Worm (Caenorhabditis elegans): ENCODE results near the gene F21D12.3.
A peak's percentile ranks its signal among the peaks of the same experiment; 100 is the strongest.

F21D12.3 gene

ce11 chrII:7341572-7342303 is 17.9 kb upstream of the F21D12.3 start:
- no peak for TF ChIP-seq mxl-3 (GFP tag; optimal IDR thresholded peaks at IDR 0.05)
- no peak for TF ChIP-seq dve-1 (tag; optimal IDR thresholded peaks at IDR 0.05; ENCODE audit: insufficient read depth)
- TF ChIP-seq rbr-2 (tag; optimal IDR thresholded peaks at IDR 0.05): no peak
- TF ChIP-seq aly-2 (tag; optimal IDR thresholded peaks at IDR 0.05): no peak
- no peak for TF ChIP-seq nhr-6 (tag; optimal IDR thresholded peaks at IDR 0.05)
- no peak for TF ChIP-seq saeg-2 (GFP tag; IDR thresholded peaks at IDR 0.05)
- TF ChIP-seq ztf-7 (tag; optimal IDR thresholded peaks at IDR 0.05): no peak
- TF ChIP-seq sdz-12 (GFP tag; optimal IDR thresholded peaks at IDR 0.05): no peak
- TF ChIP-seq lin-29 (GFP tag; IDR thresholded peaks at IDR 0.05): no peak
- TF ChIP-seq zip-11 (GFP tag; IDR thresholded peaks at IDR 0.05): no peak
- no peak for TF ChIP-seq cey-2 (tag; optimal IDR thresholded peaks at IDR 0.05; ENCODE audit: borderline replicate concordance, insufficient read depth)
- TF ChIP-seq tag-97 (GFP tag; IDR thresholded peaks at IDR 0.05): no peak
- TF ChIP-seq daf-19 (GFP tag; conservative IDR thresholded peaks at IDR 0.05): no peak
- TF ChIP-seq T20F7.1 (GFP tag; optimal IDR thresholded peaks at IDR 0.05): no peak
- no peak for TF ChIP-seq nhr-111 (GFP tag; optimal IDR thresholded peaks at IDR 0.05)
- TF ChIP-seq nhr-237 (tag; optimal IDR thresholded peaks at IDR 0.05): no peak
- TF ChIP-seq zip-2 (tag; optimal IDR thresholded peaks at IDR 0.05): no peak
- TF ChIP-seq F37D6.2 (tag; optimal IDR thresholded peaks at IDR 0.05): no peak
- TF ChIP-seq hlh-30 (tag; optimal IDR thresholded peaks at IDR 0.05; ENCODE audit: insufficient read depth): peak; percentile 9
- TF ChIP-seq mdl-1 (tag; optimal IDR thresholded peaks at IDR 0.05): no peak
- no peak for TF ChIP-seq ZK337.2 (GFP tag; IDR thresholded peaks at IDR 0.05)
- no peak for TF ChIP-seq daf-8 (GFP tag; IDR thresholded peaks at IDR 0.05)
- no peak for TF ChIP-seq Y105C5A.15 (GFP tag; IDR thresholded peaks at IDR 0.05)
- TF ChIP-seq skn-1 (tag; optimal IDR thresholded peaks at IDR 0.05): no peak
- TF ChIP-seq unc-39 (tag; optimal IDR thresholded peaks at IDR 0.05): no peak
- TF ChIP-seq hif-1 (tag; optimal IDR thresholded peaks at IDR 0.05): peak; percentile 55 to 73
- peak; percentile 18 for TF ChIP-seq hlh-11 (tag; optimal IDR thresholded peaks at IDR 0.05)
- TF ChIP-seq ceh-20 (GFP tag; IDR thresholded peaks at IDR 0.05): no peak
- TF ChIP-seq egl-43 (GFP tag; IDR thresholded peaks at IDR 0.05): no peak
- TF ChIP-seq T26A8.4 (GFP tag; IDR thresholded peaks at IDR 0.05): no peak
- TF ChIP-seq ceh-44 (GFP tag; IDR thresholded peaks at IDR 0.05): no peak
- no peak for TF ChIP-seq fos-1 (tag; optimal IDR thresholded peaks at IDR 0.05)
- no peak for TF ChIP-seq ceh-82 (tag; optimal IDR thresholded peaks at IDR 0.05)
- TF ChIP-seq ctbp-1 (GFP tag; IDR thresholded peaks at IDR 0.05): no peak
- TF ChIP-seq nhr-28 (tag; optimal IDR thresholded peaks at IDR 0.05): no peak
- no peak for TF ChIP-seq nhr-10 (tag; optimal IDR thresholded peaks at IDR 0.05)
- TF ChIP-seq aha-1 (tag): peak; percentile 97
- no peak for TF ChIP-seq snpc-1.2 (GFP tag; IDR thresholded peaks at IDR 0.05)
- TF ChIP-seq Y75B8A.6 (GFP tag; IDR thresholded peaks at IDR 0.05): no peak
- no peak for TF ChIP-seq vab-7 (GFP tag; IDR thresholded peaks at IDR 0.05)
- TF ChIP-seq mdt-29 (GFP tag; IDR thresholded peaks at IDR 0.05): no peak
- peak in 1 of 2 experiments; percentile 26 for TF ChIP-seq unc-62 (GFP tag; optimal IDR thresholded peaks at IDR 0.05 in 1 of 2)
- no peak for TF ChIP-seq unc-62 (tag; optimal IDR thresholded peaks at IDR 0.05)
- no peak for TF ChIP-seq lin-38 (GFP tag; IDR thresholded peaks at IDR 0.05)
- TF ChIP-seq zfp-2 (tag; optimal IDR thresholded peaks at IDR 0.05): no peak
- TF ChIP-seq dmd-6 (GFP tag; IDR thresholded peaks at IDR 0.05): peak; percentile 19; the same call in 1 of the 2 replicates
